Fruit fly (Drosophila melanogaster) whole organism, embryonic: ENCODE results near the gene CG32052.

ENCODE experiments used
- Ada2b ChIP-seq: fragments of 200-800 bp; sonication (Bioruptor generic); IDR thresholded peaks from 2 replicates; pipeline ENCODE4 v1.3.6; 2022; ENCODE audit warnings: missing biosample characterization, missing genetic modification characterization
- Atf-2 ChIP-seq: fragments of 200-800 bp; sonication (Bioruptor generic); optimal IDR thresholded peaks from 2 replicates; lab custom pipeline; 2016; ENCODE audit warnings: missing biosample characterization, missing genetic modification characterization
- BEAF-32 ChIP-seq: fragments of 200-800 bp; sonication (Bioruptor generic); optimal IDR thresholded peaks from 3 replicates; lab custom pipeline; 2017; ENCODE audit warnings: missing biosample characterization, missing genetic modification characterization, mild to moderate bottlenecking, moderate library complexity, missing genetic modification reagents
- CG10274 ChIP-seq: fragments of 200-800 bp; sonication (Bioruptor generic); optimal IDR thresholded peaks from 3 replicates; lab custom pipeline; 2017; ENCODE audit warnings: missing biosample characterization, mild to moderate bottlenecking, missing genetic modification characterization
- CG10431 ChIP-seq: fragments of 200-800 bp; sonication (Bioruptor generic); optimal IDR thresholded peaks from 3 replicates; lab custom pipeline; 2018; ENCODE audit warnings: missing biosample characterization, mild to moderate bottlenecking, missing genetic modification characterization
- CG10462 ChIP-seq: fragments of 200-800 bp; sonication (Bioruptor generic); optimal IDR thresholded peaks from 2 replicates; lab custom pipeline; 2016; ENCODE audit warnings: missing biosample characterization, missing genetic modification characterization
- CG12155 ChIP-seq: fragments of 200-800 bp; sonication (Bioruptor generic); optimal IDR thresholded peaks from 3 replicates; lab custom pipeline; 2016; ENCODE audit warnings: missing biosample characterization, missing genetic modification characterization
- CG1233 ChIP-seq: fragments of 200-800 bp; sonication (Bioruptor generic); optimal IDR thresholded peaks from 4 replicates; lab custom pipeline; 2018; ENCODE audit warnings: missing biosample characterization, mild to moderate bottlenecking, missing genetic modification characterization
- CG17186 ChIP-seq: fragments of 200-800 bp; sonication (Bioruptor generic); optimal IDR thresholded peaks from 3 replicates; lab custom pipeline; 2017; ENCODE audit warnings: missing biosample characterization, missing genetic modification reagents, missing genetic modification characterization
- CG17328 ChIP-seq: fragments of 200-800 bp; sonication (Bioruptor generic); IDR thresholded peaks from 2 replicates; pipeline ENCODE4 v1.3.6; 2022; ENCODE audit warnings: missing biosample characterization, missing genetic modification characterization
- CG18764 ChIP-seq: fragments of 200-800 bp; sonication (Bioruptor generic); optimal IDR thresholded peaks from 3 replicates; lab custom pipeline; 2016; ENCODE audit warnings: missing biosample characterization, missing genetic modification characterization
- CG2120 ChIP-seq: fragments of 200-800 bp; sonication (Bioruptor generic); optimal IDR thresholded peaks from 3 replicates; lab custom pipeline; 2016; ENCODE audit warnings: missing biosample characterization, missing genetic modification characterization
- CG2129 ChIP-seq: fragments of 200-800 bp; sonication (Bioruptor generic); IDR thresholded peaks from 2 replicates; pipeline ENCODE4 v1.3.6; 2022; ENCODE audit warnings: missing biosample characterization, missing genetic modification characterization; ENCODE audit not compliant: partially characterized antibody
- CG2202 ChIP-seq: fragments of 200-800 bp; sonication (Bioruptor generic); optimal IDR thresholded peaks from 2 replicates; lab custom pipeline; 2018; ENCODE audit warnings: missing biosample characterization, mild to moderate bottlenecking, missing genetic modification characterization
- CG31365 ChIP-seq: fragments of 200-800 bp; sonication (Bioruptor generic); optimal IDR thresholded peaks from 2 replicates; lab custom pipeline; 2018; ENCODE audit warnings: missing biosample characterization, mild to moderate bottlenecking, missing genetic modification characterization
- CG3726 ChIP-seq: fragments of 200-800 bp; sonication (Bioruptor generic); IDR thresholded peaks from 3 replicates; pipeline ENCODE4, ENCODE4 v1.3.6; 2022; ENCODE audit warnings: missing biosample characterization, missing genetic modification characterization
- CG4820 ChIP-seq: fragments of 200-800 bp; sonication (Bioruptor generic); optimal IDR thresholded peaks from 3 replicates; lab custom pipeline; 2016; ENCODE audit warnings: missing biosample characterization, missing genetic modification characterization
- CG9215 ChIP-seq: fragments of 200-800 bp; sonication (Bioruptor generic); IDR thresholded peaks from 2 replicates; pipeline ENCODE4 v1.3.6; 2022; ENCODE audit warnings: missing biosample characterization, missing genetic modification characterization
- CG9817 ChIP-seq: fragments of 200-800 bp; sonication (Bioruptor generic); optimal IDR thresholded peaks from 2 replicates; lab custom pipeline; 2018; ENCODE audit warnings: missing biosample characterization, mild to moderate bottlenecking, missing genetic modification characterization, moderate library complexity
- Dbx ChIP-seq: fragments of 200-800 bp; sonication (Bioruptor generic); IDR thresholded peaks from 3 replicates; pipeline ENCODE4 v1.3.6; 2022; ENCODE audit warnings: missing biosample characterization, missing genetic modification characterization
- Dfd ChIP-seq, 2 experiments: fragments of >200 bp; optimal IDR thresholded peaks; 2 replicates each; lab custom pipeline; 2017; ENCODE audit warnings: missing biosample characterization in 2 of 2, missing genetic modification characterization in 2 of 2
- Dll ChIP-seq: fragments of 200-800 bp; sonication (Bioruptor generic); IDR thresholded peaks from 4 replicates; pipeline ENCODE4 v1.3.6; 2022; ENCODE audit warnings: missing biosample characterization, missing genetic modification characterization; ENCODE audit not compliant: partially characterized antibody
- Doc3 ChIP-seq: fragments of 200-800 bp; sonication (Bioruptor generic); IDR thresholded peaks from 3 replicates; pipeline ENCODE4 v1.3.6; 2022; ENCODE audit warnings: missing biosample characterization, missing genetic modification characterization; ENCODE audit not compliant: partially characterized antibody
- Dp ChIP-seq: fragments of 200-800 bp; sonication (Bioruptor generic); optimal IDR thresholded peaks from 2 replicates; lab custom pipeline; 2018; ENCODE audit warnings: missing biosample characterization, mild to moderate bottlenecking, missing genetic modification characterization, moderate library complexity
- Dref ChIP-seq: fragments of 200-800 bp; sonication (Bioruptor generic); IDR thresholded peaks from 2 replicates; pipeline ENCODE4 v1.3.6; 2022; ENCODE audit warnings: missing biosample characterization, missing genetic modification characterization
- Ets97D ChIP-seq: fragments of 200-800 bp; sonication (Bioruptor generic); optimal IDR thresholded peaks from 3 replicates; lab custom pipeline; 2016; ENCODE audit warnings: missing biosample characterization, missing genetic modification characterization
- Gug ChIP-seq: fragments of 200-800 bp; sonication (Bioruptor generic); IDR thresholded peaks from 4 replicates; pipeline ENCODE4 v1.3.6; 2022; ENCODE audit warnings: missing biosample characterization, missing genetic modification characterization
- H15 ChIP-seq: fragments of 200-800 bp; sonication (Bioruptor generic); IDR thresholded peaks from 3 replicates; pipeline ENCODE4 v1.3.6; 2022; ENCODE audit warnings: missing biosample characterization, missing genetic modification characterization
- Hr78 ChIP-seq, 2 experiments: fragments of 200-800 bp in 1 of 2; fragments of >200 bp in 1 of 2; sonication (Bioruptor generic) in 1 of 2; optimal IDR thresholded peaks; 2 replicates each; lab custom pipeline; 2017 to 2019; ENCODE audit warnings: missing biosample characterization in 2 of 2, missing genetic modification characterization in 2 of 2, mild to moderate bottlenecking in 1 of 2, moderate library complexity in 1 of 2
- Jarid2 ChIP-seq: fragments of 200-800 bp; sonication (Bioruptor generic); optimal IDR thresholded peaks from 3 replicates; lab custom pipeline; 2017; ENCODE audit warnings: mild to moderate bottlenecking, missing biosample characterization, missing genetic modification reagents, missing genetic modification characterization
- Lpt ChIP-seq: fragments of >200 bp; optimal IDR thresholded peaks from 2 replicates; lab custom pipeline; 2018; ENCODE audit warnings: missing biosample characterization, missing genetic modification characterization
- Opbp ChIP-seq: fragments of 200-800 bp; sonication (Bioruptor generic); IDR thresholded peaks from 3 replicates; pipeline ENCODE4 v1.3.6; 2022; ENCODE audit warnings: missing biosample characterization, missing genetic modification characterization; ENCODE audit not compliant: partially characterized antibody
- Optix ChIP-seq: fragments of 200-800 bp; sonication (Bioruptor generic); IDR thresholded peaks from 3 replicates; pipeline ENCODE4 v1.3.6; 2022; ENCODE audit warnings: missing biosample characterization, missing genetic modification characterization
- Scr ChIP-seq: fragments of 200-800 bp; sonication (Bioruptor generic); IDR thresholded peaks from 2 replicates; pipeline ENCODE4 v1.3.6; 2022; ENCODE audit warnings: missing biosample characterization, missing genetic modification characterization; ENCODE audit not compliant: partially characterized antibody
- Trl ChIP-seq, 3 experiments: fragments of >200 bp in 2 of 3; fragments of 200-800 bp in 1 of 3; sonication (Bioruptor generic) in 1 of 3; optimal IDR thresholded peaks; 2 replicates in 1 of 3; 3 replicates in 2 of 3; lab custom pipeline; 2016 to 2017; ENCODE audit warnings: missing biosample characterization in 1 of 3, missing genetic modification characterization in 1 of 3
- Usf ChIP-seq: fragments of 200-800 bp; sonication (Bioruptor generic); optimal IDR thresholded peaks from 2 replicates; lab custom pipeline; 2017; ENCODE audit warnings: missing genotype, missing biosample characterization, missing genetic modification characterization
- br ChIP-seq: fragments of >200 bp; optimal IDR thresholded peaks from 2 replicates; lab custom pipeline; 2017
- btn ChIP-seq: fragments of 200-800 bp; sonication (Bioruptor generic); optimal IDR thresholded peaks from 2 replicates; lab custom pipeline; 2016; ENCODE audit warnings: missing biosample characterization, missing genetic modification characterization
- cas ChIP-seq: fragments of 200-800 bp; sonication (Bioruptor generic); IDR thresholded peaks from 2 replicates; pipeline ENCODE4 v1.3.6; 2022; ENCODE audit warnings: missing biosample characterization, missing genetic modification characterization
- da ChIP-seq: fragments of 200-800 bp; sonication (Bioruptor generic); optimal IDR thresholded peaks from 2 replicates; lab custom pipeline; 2016; ENCODE audit warnings: missing biosample characterization, missing genetic modification characterization
- fd96Cb ChIP-seq: fragments of 200-800 bp; sonication (Bioruptor generic); optimal IDR thresholded peaks from 2 replicates; lab custom pipeline; 2018; ENCODE audit warnings: missing biosample characterization, mild to moderate bottlenecking, missing genetic modification characterization, moderate library complexity
- hbn ChIP-seq: fragments of 200-800 bp; sonication (Bioruptor generic); IDR thresholded peaks from 2 replicates; pipeline ENCODE4 v1.3.6; 2022; ENCODE audit warnings: missing biosample characterization, missing genetic modification characterization; ENCODE audit not compliant: partially characterized antibody
- lov ChIP-seq, 2 experiments: fragments of 200-800 bp in 1 of 2; fragments of >200 bp in 1 of 2; sonication (Bioruptor generic) in 1 of 2; IDR thresholded peaks in 1 of 2; optimal IDR thresholded peaks in 1 of 2; 2 replicates in 1 of 2; 3 replicates in 1 of 2; pipeline versions ENCODE4 v1.3.6 to Lab custom; 2017 to 2022; ENCODE audit warnings: missing biosample characterization in 1 of 2, missing genetic modification characterization in 1 of 2
- phol ChIP-seq: fragments of 200-800 bp; sonication (Bioruptor generic); optimal IDR thresholded peaks from 3 replicates; lab custom pipeline; 2018; ENCODE audit warnings: missing biosample characterization, mild to moderate bottlenecking, missing genetic modification characterization, moderate library complexity
- pnt ChIP-seq: fragments of 200-800 bp; sonication (Bioruptor generic); optimal IDR thresholded peaks from 3 replicates; lab custom pipeline; 2016; ENCODE audit warnings: missing biosample characterization, missing genetic modification characterization
- sim ChIP-seq: fragments of 200-800 bp; sonication (Bioruptor generic); IDR thresholded peaks from 2 replicates; pipeline ENCODE4 v1.3.6; 2022; ENCODE audit warnings: missing biosample characterization, missing genetic modification characterization
- sna ChIP-seq: fragments of 200-800 bp; sonication (Bioruptor generic); IDR thresholded peaks from 2 replicates; pipeline ENCODE4 v1.3.6; 2022; ENCODE audit warnings: missing biosample characterization, missing genetic modification characterization; ENCODE audit not compliant: partially characterized antibody
- tin ChIP-seq: fragments of 200-800 bp; sonication (Bioruptor generic); optimal IDR thresholded peaks from 3 replicates; lab custom pipeline; 2016; ENCODE audit warnings: missing biosample characterization, missing genetic modification characterization

CG32052 gene

dm6 chr3L:9856430-9857218 lies 69.8 kb downstream of the CG32052 start (continued):
- peak; percentile 79 for TF ChIP-seq CG4820
- peak; percentile 82 for TF ChIP-seq CG1233 (GFP tag; lab: Kevin White, UChicago)
- TF ChIP-seq CG17186 = peak; percentile 25
- TF ChIP-seq Dll = no peak
- no peak for TF ChIP-seq Trl (optimal IDR thresholded peaks at IDR 0.05; lab: Kevin White, UChicago)
- no peak for TF ChIP-seq Trl (GFP tag; optimal IDR thresholded peaks at IDR 0.05; lab: Kevin White, UChicago)
- peak; percentile 41; the same call in 1 of the 3 replicates for TF ChIP-seq Dbx (GFP tag; lab: Robert Waterston, UW)
- peak; percentile 47 for TF ChIP-seq CG18764
- TF ChIP-seq Opbp = no peak
- peak; percentile 81 for TF ChIP-seq H15
- TF ChIP-seq br (lab: Kevin White, UChicago) = no peak
- peak; percentile 65 for TF ChIP-seq CG12155
- no peak for TF ChIP-seq da (GFP tag; lab: Kevin White, UChicago)
- no peak for TF ChIP-seq sna (GFP tag; lab: Robert Waterston, UW)
- TF ChIP-seq CG10431 (GFP tag; lab: Kevin White, UChicago) = peak; percentile 58
- TF ChIP-seq CG3726 (GFP tag; lab: Robert Waterston, UW) = peak; percentile 84; the same call in 1 of the 3 replicates
- no peak for TF ChIP-seq CG10274 (GFP tag; lab: Kevin White, UChicago)
- TF ChIP-seq Lpt (GFP tag; lab: Kevin White, UChicago) = no peak
- peak; percentile 92 for TF ChIP-seq phol (tag; lab: Kevin White, UChicago)
- no peak for TF ChIP-seq pnt (GFP tag; lab: Kevin White, UChicago)
- peak; percentile 57 for TF ChIP-seq Usf (GFP tag; lab: Kevin White, UChicago)
- peak; percentile 60; the same call in 2 of the 3 replicates for TF ChIP-seq Optix (GFP tag; lab: Robert Waterston, UW)
- TF ChIP-seq Dref (GFP tag; lab: Robert Waterston, UW) = no peak
- TF ChIP-seq Dfd (GFP tag; optimal IDR thresholded peaks at IDR 0.05; lab: Kevin White, UChicago) = no peak
- TF ChIP-seq CG2129 (GFP tag; lab: Robert Waterston, UW) = no peak
- peak; percentile 89 for TF ChIP-seq fd96Cb (tag; lab: Kevin White, UChicago)
- TF ChIP-seq CG2202 (tag; lab: Kevin White, UChicago) = peak; percentile 87
- TF ChIP-seq lov (optimal IDR thresholded peaks at IDR 0.05; lab: Kevin White, UChicago) = no peak
- TF ChIP-seq lov (GFP tag; IDR thresholded peaks at IDR 0.05; lab: Robert Waterston, UW) = peak; percentile 77; the same call in 1 of the 3 replicates
- TF ChIP-seq Gug (GFP tag; lab: Robert Waterston, UW) = peak; percentile 23; the same call in 1 of the 4 replicates
- TF ChIP-seq CG9817 (tag; lab: Kevin White, UChicago) = peak; percentile 63
- no peak for TF ChIP-seq btn (GFP tag; lab: Kevin White, UChicago)
- peak; percentile 59 for TF ChIP-seq CG9215 (GFP tag; lab: Robert Waterston, UW)
- no peak for TF ChIP-seq Doc3
- no peak for TF ChIP-seq Ets97D (GFP tag; lab: Kevin White, UChicago)
- no peak for TF ChIP-seq hbn (GFP tag; lab: Robert Waterston, UW)
- TF ChIP-seq tin (GFP tag; lab: Kevin White, UChicago) = peak; percentile 72
- peak; percentile 54; the same call in 1 of the 2 replicates for TF ChIP-seq cas (GFP tag; lab: Robert Waterston, UW)
- no peak for TF ChIP-seq CG31365 (tag; lab: Kevin White, UChicago)
- TF ChIP-seq sim = peak; percentile 89
- TF ChIP-seq Ada2b (GFP tag; lab: Robert Waterston, UW) = peak; percentile 69
- TF ChIP-seq CG2120 (GFP tag; lab: Kevin White, UChicago) = peak; percentile 0
- TF ChIP-seq Atf-2 = no peak
- no peak for TF ChIP-seq BEAF-32 (GFP tag; lab: Kevin White, UChicago)
- TF ChIP-seq Jarid2 = peak; percentile 15
- peak in 1 of 2 experiments; percentile 74 for TF ChIP-seq Hr78 (GFP tag; optimal IDR thresholded peaks at IDR 0.05; lab: Kevin White, UChicago)
- TF ChIP-seq CG17328 = peak; percentile 89
- TF ChIP-seq Scr = no peak
- no peak for TF ChIP-seq Dp (GFP tag; lab: Kevin White, UChicago)
- peak; percentile 49 for TF ChIP-seq CG10462
